Fruit fly (Drosophila melanogaster): ENCODE measurements around the gene CG5854.

CG5854 gene

DNA sequence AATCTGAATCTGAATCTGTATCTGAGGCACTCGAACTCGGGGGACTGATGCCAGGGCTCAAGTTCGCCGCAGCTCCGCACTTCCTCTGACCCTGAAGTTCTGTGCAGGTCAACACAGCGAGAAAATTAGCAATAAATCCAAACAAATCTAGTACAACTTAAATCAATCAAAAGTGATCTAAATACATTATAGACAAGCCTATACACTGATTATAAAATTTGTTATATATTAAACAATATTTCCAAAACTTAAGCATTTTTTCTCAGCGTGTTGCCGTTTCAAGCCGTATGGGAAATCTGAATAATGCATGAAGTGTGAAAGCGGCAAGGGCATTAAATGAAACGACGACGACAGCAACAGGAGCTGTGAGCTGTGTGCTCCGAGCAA lies 18.7 kb upstream of the CG5854 start (continued):
- no peak for TF ChIP-seq HHEX (GFP tag; optimal IDR thresholded peaks at IDR 0.05)
- no peak for TF ChIP-seq nerfin-2 (GFP tag; IDR thresholded peaks at IDR 0.05; ENCODE audit: partially characterized antibody)
- no peak for TF ChIP-seq HmgD (GFP tag; optimal IDR thresholded peaks at IDR 0.05)
- no peak for TF ChIP-seq gsb-n (tag; optimal IDR thresholded peaks at IDR 0.05)
- no peak for TF ChIP-seq MBD-R2 (GFP tag; IDR thresholded peaks at IDR 0.05)
- no peak for TF ChIP-seq Chrac-16 (GFP tag; optimal IDR thresholded peaks at IDR 0.05)
- no peak for TF ChIP-seq gfzf (GFP tag; optimal IDR thresholded peaks at IDR 0.05)
- no peak for TF ChIP-seq CG2116 (GFP tag; optimal IDR thresholded peaks at IDR 0.05)
- no peak for TF ChIP-seq stwl (tag; optimal IDR thresholded peaks at IDR 0.05)
- TF ChIP-seq sima (GFP tag; optimal IDR thresholded peaks at IDR 0.05), result no peak
- no peak for TF ChIP-seq amos (GFP tag; IDR thresholded peaks at IDR 0.05; ENCODE audit: partially characterized antibody)
- TF ChIP-seq CG13624 (GFP tag; optimal IDR thresholded peaks at IDR 0.05), result no peak
- TF ChIP-seq CG12071 (GFP tag; optimal IDR thresholded peaks at IDR 0.05), result no peak
- peak; percentile 41 for TF ChIP-seq CG17359 (tag; optimal IDR thresholded peaks at IDR 0.05)
- no peak for TF ChIP-seq NFAT (GFP tag; IDR thresholded peaks at IDR 0.05)
- TF ChIP-seq H2.0 (GFP tag; IDR thresholded peaks at IDR 0.05), result peak; percentile 51; the same call in 1 of the 2 replicates
- no peak for TF ChIP-seq CG17912 (GFP tag; optimal IDR thresholded peaks at IDR 0.05)
- TF ChIP-seq az2 (GFP tag; optimal IDR thresholded peaks at IDR 0.05), result peak; percentile 9
- no peak for TF ChIP-seq Sry-δ (GFP tag; optimal IDR thresholded peaks at IDR 0.05)
- no peak for TF ChIP-seq D (optimal IDR thresholded peaks at IDR 0.05)
- TF ChIP-seq D (GFP tag; optimal IDR thresholded peaks at IDR 0.05), result no peak
- no peak for TF ChIP-seq CG10565 (GFP tag; optimal IDR thresholded peaks at IDR 0.05)
- TF ChIP-seq schlank (tag; optimal IDR thresholded peaks at IDR 0.05), result no peak
- TF ChIP-seq ATbp (GFP tag; optimal IDR thresholded peaks at IDR 0.05), result peak; percentile 17
- 0 out of 3 replicates have a peak, but pooled peaks have one; percentile 26 for TF ChIP-seq H15 (GFP tag; IDR thresholded peaks at IDR 0.05)
- no peak for TF ChIP-seq CG4328 (GFP tag; optimal IDR thresholded peaks at IDR 0.05)
- no peak for TF ChIP-seq z (GFP tag; IDR thresholded peaks at IDR 0.05)
- peak; percentile 5 for TF ChIP-seq CG18262 (tag; optimal IDR thresholded peaks at IDR 0.05)
- TF ChIP-seq CG2678 (tag; optimal IDR thresholded peaks at IDR 0.05), result peak; percentile 53
- TF ChIP-seq Antp (GFP tag; optimal IDR thresholded peaks at IDR 0.05), result no peak
- TF ChIP-seq CG1792 (GFP tag; optimal IDR thresholded peaks at IDR 0.05), result no peak
- TF ChIP-seq CG12236 (GFP tag; optimal IDR thresholded peaks at IDR 0.05), result no peak
- TF ChIP-seq ro (GFP tag; IDR thresholded peaks at IDR 0.05), result no peak
- no peak for TF ChIP-seq hb (GFP tag; IDR thresholded peaks at IDR 0.05; ENCODE audit: partially characterized antibody)
- TF ChIP-seq Ets97D (GFP tag; optimal IDR thresholded peaks at IDR 0.05), result no peak
- no peak for TF ChIP-seq dmrt11E (tag; optimal IDR thresholded peaks at IDR 0.05)
- TF ChIP-seq E2f1 (GFP tag; IDR thresholded peaks at IDR 0.05), result peak; percentile 34; the same call in 1 of the 2 replicates
- peak; percentile 38 for TF ChIP-seq dmrt99B (tag; optimal IDR thresholded peaks at IDR 0.05)
- TF ChIP-seq CG11456 (GFP tag; IDR thresholded peaks at IDR 0.05), result 0 out of 3 replicates have a peak, but pooled peaks have one; percentile 33
- peak; percentile 19; the same call in 1 of the 2 replicates for TF ChIP-seq Ravus (GFP tag; IDR thresholded peaks at IDR 0.05)
- TF ChIP-seq GATAe (GFP tag; conservative IDR thresholded peaks at IDR 0.05), result no peak
- peak; percentile 43 for TF ChIP-seq unpg (GFP tag; optimal IDR thresholded peaks at IDR 0.05)
- TF ChIP-seq bowl (GFP tag; IDR thresholded peaks at IDR 0.05), result no peak
- TF ChIP-seq Drgx (GFP tag; IDR thresholded peaks at IDR 0.05), result peak; percentile 49
- no peak for TF ChIP-seq Nf-YC (tag; optimal IDR thresholded peaks at IDR 0.05)
- no peak for TF ChIP-seq ewg (GFP tag; optimal IDR thresholded peaks at IDR 0.05)
- peak; percentile 5 for TF ChIP-seq PHDP (tag; optimal IDR thresholded peaks at IDR 0.05)
- no peak for TF ChIP-seq Sox100B (GFP tag; optimal IDR thresholded peaks at IDR 0.05)
- TF ChIP-seq eyg (GFP tag; optimal IDR thresholded peaks at IDR 0.05), result no peak
- no peak for TF ChIP-seq run (tag; optimal IDR thresholded peaks at IDR 0.05)
- TF ChIP-seq C15 (GFP tag; IDR thresholded peaks at IDR 0.05), result no peak
- TF ChIP-seq CG16779 (GFP tag; IDR thresholded peaks at IDR 0.05), result no peak
